Fruit fly (Drosophila melanogaster): Measurements from ENCODE around the gene CG11694.

Gene CG11694

DNA sequence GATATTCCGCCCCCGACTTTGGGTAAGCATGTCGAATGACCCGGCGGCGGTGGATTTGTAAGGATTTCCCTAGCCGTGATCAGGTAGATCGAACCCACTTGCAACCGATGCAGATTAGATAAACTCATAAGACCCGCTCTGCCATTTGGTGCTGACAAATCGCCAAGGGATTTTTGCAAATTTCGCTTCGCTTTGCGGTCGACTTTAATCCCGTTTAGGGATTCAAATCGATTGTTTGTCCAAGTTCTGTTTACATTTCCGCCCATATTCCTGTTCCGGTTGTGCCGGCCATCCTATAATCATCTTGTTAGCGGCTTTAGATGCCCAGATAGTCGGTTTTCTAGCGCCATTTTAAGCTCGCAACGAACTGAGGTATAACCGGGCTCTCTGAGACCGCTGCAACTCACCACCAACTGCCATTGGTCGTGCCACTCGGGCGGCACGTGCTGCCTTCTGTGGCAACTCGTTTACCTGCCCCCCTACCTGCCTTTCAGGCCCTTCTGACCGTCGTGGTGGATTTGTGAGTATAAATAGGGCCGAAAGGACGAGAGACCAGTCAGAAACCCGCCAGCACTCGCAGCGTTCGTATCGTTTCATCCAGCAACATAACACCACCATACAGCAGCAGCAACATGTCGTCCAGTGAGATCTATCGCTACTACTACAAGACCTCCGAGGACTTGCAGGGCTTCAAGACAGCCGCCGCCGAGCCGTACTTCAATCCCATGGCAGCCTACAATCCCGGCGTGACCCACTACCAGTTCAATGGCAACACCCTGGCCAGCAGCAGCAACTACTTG is 34.2 kb downstream of the CG11694 start, which contains the start of gene ato:
Gene ato, plus strand, starts transcription at position 559 of the 800 bp plus-strand sequence.
- no peak for TF ChIP-seq insv (optimal IDR thresholded peaks at IDR 0.05)
- TF ChIP-seq psq (optimal IDR thresholded peaks at IDR 0.05), result no peak
- no peak for TF ChIP-seq h (optimal IDR thresholded peaks at IDR 0.05)
- TF ChIP-seq ttk (optimal IDR thresholded peaks at IDR 0.05), result no peak
- no peak for TF ChIP-seq Sin3A (optimal IDR thresholded peaks at IDR 0.05)
- TF ChIP-seq Myc (optimal IDR thresholded peaks at IDR 0.05), result no peak

DNA sequence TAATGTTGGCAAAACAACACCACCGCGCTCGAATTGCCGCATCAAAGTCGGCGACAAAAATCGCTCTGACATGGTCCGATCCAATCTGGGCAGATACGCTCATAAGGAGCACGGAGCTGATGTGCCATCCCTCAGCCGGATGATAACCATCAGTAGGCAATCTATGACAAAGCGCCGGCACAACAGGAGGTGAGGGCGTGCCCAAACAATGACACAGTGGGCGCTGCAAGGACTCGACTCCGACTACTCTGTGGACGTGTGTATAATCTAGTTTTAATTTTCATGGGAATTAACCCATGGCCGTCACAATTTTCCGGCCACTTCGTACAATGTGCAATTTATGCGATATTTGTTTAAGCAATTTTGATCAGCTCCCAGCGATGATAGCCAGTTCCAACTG is 36.9 kb downstream of the CG11694 start:
- TF ChIP-seq h (optimal IDR thresholded peaks at IDR 0.05), result no peak
- TF ChIP-seq Myc (optimal IDR thresholded peaks at IDR 0.05), result no peak
- TF ChIP-seq psq (optimal IDR thresholded peaks at IDR 0.05), result no peak
- TF ChIP-seq insv (optimal IDR thresholded peaks at IDR 0.05), result no peak
- TF ChIP-seq Sin3A (optimal IDR thresholded peaks at IDR 0.05), result no peak
- TF ChIP-seq ttk (optimal IDR thresholded peaks at IDR 0.05), result no peak

DNA sequence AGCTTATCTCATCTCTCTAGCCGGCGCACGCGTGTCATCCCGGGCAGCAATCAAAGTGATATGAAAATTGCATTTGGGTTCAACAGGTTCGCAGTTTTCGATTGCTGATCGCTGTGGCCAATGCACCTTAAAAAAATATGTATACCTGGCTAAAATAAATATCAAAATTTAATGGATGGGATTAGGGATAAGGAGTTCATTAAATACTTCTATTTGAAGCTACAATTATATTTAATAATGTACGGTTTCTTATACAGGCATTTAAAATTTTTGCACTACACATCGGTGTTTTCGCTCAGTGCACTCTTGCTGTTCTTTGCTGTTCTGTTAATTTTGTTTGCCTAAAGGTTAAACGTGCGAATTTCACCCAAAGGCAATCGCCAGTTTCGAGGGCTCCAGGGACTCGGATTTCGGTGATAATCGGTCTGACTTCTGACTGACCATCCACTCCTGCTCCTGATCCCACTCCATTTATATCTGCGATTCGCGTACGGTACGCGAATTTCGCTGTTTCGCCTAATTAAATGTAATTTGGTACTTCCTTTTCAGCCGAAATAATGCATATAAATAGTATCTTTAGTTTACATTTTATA is 39.3 kb downstream of the CG11694 start:
- TF ChIP-seq Sin3A (optimal IDR thresholded peaks at IDR 0.05), result no peak
- TF ChIP-seq Myc (optimal IDR thresholded peaks at IDR 0.05), result no peak
- no peak for TF ChIP-seq insv (optimal IDR thresholded peaks at IDR 0.05)
- no peak for TF ChIP-seq psq (optimal IDR thresholded peaks at IDR 0.05)
- no peak for TF ChIP-seq h (optimal IDR thresholded peaks at IDR 0.05)
- TF ChIP-seq ttk (optimal IDR thresholded peaks at IDR 0.05), result no peak

DNA sequence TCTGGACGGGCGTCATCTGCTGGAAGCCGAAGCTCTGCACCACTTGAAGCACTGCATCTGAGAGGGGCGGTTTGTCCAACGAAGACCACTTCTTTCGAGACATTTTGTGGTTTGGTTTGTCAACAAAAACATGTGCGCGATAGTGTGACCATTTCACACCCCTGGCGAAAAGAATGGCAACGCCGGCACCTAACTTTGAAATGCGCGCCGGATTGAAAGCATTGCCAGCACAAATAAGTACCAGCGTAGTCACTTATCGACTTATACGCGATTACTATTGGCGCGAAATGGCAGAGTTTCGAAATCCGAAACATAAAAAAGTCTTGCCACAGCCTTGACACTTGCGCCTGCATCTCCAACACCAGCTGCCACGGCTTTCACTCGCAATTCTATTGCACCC is 42.2 kb downstream of the CG11694 start, which contains the start of gene CG9630:
Gene CG9630, minus strand, starts transcription at position 157 of the 400 bp plus-strand sequence.
- TF ChIP-seq h (optimal IDR thresholded peaks at IDR 0.05) (no peak), ttk (optimal IDR thresholded peaks at IDR 0.05) (no peak), Myc (optimal IDR thresholded peaks at IDR 0.05) (no peak), Sin3A (optimal IDR thresholded peaks at IDR 0.05) (no peak), insv (optimal IDR thresholded peaks at IDR 0.05) (no peak), psq (optimal IDR thresholded peaks at IDR 0.05) (no peak)

DNA sequence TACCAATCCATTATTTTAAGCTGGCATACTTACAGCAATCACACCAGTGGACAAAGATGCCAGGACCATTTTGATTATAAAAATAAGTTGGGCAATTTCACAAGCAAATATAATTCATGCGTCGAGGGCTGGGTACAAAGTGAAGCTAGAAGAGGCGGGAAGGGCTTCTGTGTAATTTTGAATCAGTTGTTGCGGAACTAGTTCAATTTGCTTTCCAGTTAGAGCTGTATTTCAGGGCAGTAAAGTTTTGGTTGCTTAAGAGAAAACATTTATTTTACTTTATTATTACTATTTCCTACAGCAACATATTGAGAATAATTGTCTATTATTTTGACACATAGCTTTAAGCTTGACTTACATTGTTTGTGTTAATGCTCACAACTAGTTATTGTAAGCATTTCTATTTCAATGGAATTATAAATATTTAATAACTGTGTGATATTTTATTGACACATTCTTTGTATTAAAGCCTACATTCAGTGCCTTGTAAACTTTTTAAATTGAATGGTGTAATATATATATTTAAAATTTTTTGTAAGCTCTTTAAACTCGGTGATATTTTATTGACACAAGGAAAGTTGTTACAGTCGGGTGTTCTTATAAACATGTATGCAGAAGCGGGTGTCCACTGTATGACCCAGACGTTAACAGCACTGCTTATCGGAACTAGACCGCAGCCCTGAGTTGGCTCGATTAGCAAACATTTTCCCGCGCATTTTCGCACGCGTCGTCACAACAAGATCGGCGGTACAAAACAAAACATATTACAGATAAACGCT is 47.4 kb downstream of the CG11694 start, which contains the start of the genes RPA1 and Mcm2:
Gene RPA1, minus strand, starts transcription at position 150 of the 779 bp plus-strand sequence.
Gene Mcm2, plus strand, starts transcription at position 669 of the 779 bp plus-strand sequence.
- no peak for TF ChIP-seq h (optimal IDR thresholded peaks at IDR 0.05)
- TF ChIP-seq psq (optimal IDR thresholded peaks at IDR 0.05), result no peak
- no peak for TF ChIP-seq insv (optimal IDR thresholded peaks at IDR 0.05)
- TF ChIP-seq Sin3A (optimal IDR thresholded peaks at IDR 0.05), result no peak
- TF ChIP-seq ttk (optimal IDR thresholded peaks at IDR 0.05), result no peak
- TF ChIP-seq Myc (optimal IDR thresholded peaks at IDR 0.05), result no peak

DNA sequence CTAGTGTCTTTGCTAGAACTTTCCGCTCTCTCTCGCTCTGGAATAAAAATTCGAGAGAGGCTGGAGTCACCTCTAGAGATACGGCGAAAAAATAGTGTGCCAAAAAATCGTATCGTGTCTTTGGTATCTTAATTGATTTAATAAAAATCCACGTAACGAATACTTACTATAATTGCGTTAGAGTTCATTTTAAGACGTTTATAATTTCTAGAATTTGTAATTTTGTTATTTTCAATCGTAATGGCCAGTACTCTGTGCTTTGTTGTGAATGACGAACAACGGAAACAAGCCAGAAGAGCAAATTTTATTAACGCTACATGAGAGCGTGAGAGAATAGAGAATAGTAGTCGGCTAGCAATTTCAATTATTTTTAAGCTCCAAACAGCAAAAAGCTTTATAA is 50.3 kb downstream of the CG11694 start:
- no peak for TF ChIP-seq Myc (optimal IDR thresholded peaks at IDR 0.05)
- TF ChIP-seq insv (optimal IDR thresholded peaks at IDR 0.05), result no peak
- TF ChIP-seq ttk (optimal IDR thresholded peaks at IDR 0.05), result no peak
- no peak for TF ChIP-seq psq (optimal IDR thresholded peaks at IDR 0.05)
- no peak for TF ChIP-seq Sin3A (optimal IDR thresholded peaks at IDR 0.05)
- TF ChIP-seq h (optimal IDR thresholded peaks at IDR 0.05), result no peak

Data from Kc167 (cell line).